Fruit fly (Drosophila melanogaster) whole organism, larva: ENCODE measurements around the gene Gdi.

Experiments
- noc ChIP-seq: fragments of 200-800 bp; sonication (Bioruptor generic); optimal IDR thresholded peaks from 3 replicates; lab custom pipeline; 2019; ENCODE audit warnings: missing biosample characterization, mild to moderate bottlenecking, missing genetic modification characterization, moderate library complexity

The Gdi gene

DNA sequence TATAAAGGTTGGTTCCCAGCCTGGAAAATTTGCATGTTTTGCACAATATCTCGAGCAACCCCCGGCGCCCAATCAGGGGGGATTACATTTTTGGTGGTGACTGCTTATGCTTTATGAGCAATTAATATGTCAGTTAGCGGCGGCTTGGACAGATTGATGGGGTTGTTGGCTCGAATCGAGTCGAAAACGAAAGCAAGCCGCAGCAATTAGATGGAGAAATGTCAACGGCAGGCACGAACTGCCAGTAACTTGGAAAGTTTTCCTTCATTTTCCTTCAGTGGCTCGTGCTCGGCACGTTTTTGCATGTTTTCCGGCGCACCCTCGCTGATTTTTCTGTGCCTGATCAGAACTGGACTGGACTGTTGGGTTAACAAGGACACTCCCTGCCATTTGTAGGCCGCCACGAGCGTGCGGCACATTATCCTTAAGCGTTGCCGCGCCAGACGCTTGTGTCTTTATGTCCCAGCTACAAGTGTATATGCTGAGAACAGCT, 51.8 kb downstream of the Gdi start:
- TF ChIP-seq noc (tag; lab: Kevin White, UChicago), result no peak
